Worm (Caenorhabditis elegans) whole organism, L4/young adult: Measurements from ENCODE around the gene F31E8.5.

Experiments used
- W03F9.2 ChIP-seq: fragments of 150-350 bp; optimal IDR thresholded peaks from 2 replicates; lab custom pipeline; 2014; ENCODE audit warnings: missing biosample characterization, missing genetic modification characterization
- dao-5 ChIP-seq: sonication (generic microtip); optimal IDR thresholded peaks from 2 replicates; lab custom pipeline; 2016; ENCODE audit warnings: missing genotype, missing genetic modification characterization, moderate library complexity, missing compliant biosample characterization
- him-1 ChIP-seq: sonication (generic microtip); optimal IDR thresholded peaks from 2 replicates; lab custom pipeline; 2016; ENCODE audit warnings: missing genotype, missing genetic modification reagents, missing genetic modification characterization, missing compliant biosample characterization

- TF ChIP-seq dao-5 (tag; lab: Kevin White, UChicago): no peak
- no peak for TF ChIP-seq him-1 (tag; lab: Kevin White, UChicago)
- TF ChIP-seq W03F9.2: no peak
Measured at ce11 chrII:6816324-6816723, 9.3 kb upstream of the F31E8.5 start.
